Worm (Caenorhabditis elegans) whole organism, late embryonic: Measurements from ENCODE around the gene W02C12.2.
A peak's percentile ranks its signal among the peaks of the same experiment; 100 is the strongest.

Source experiments
- K02D7.2 ChIP-seq: sonication (generic microtip); optimal IDR thresholded peaks from 2 replicates; lab custom pipeline; 2017; ENCODE audit warnings: mild to moderate bottlenecking, missing genetic modification characterization, missing compliant biosample characterization
- K09A11.1 ChIP-seq: sonication (generic microtip); optimal IDR thresholded peaks from 2 replicates; lab custom pipeline; 2017; ENCODE audit warnings: antibody characterized with exemption, mild to moderate bottlenecking, missing genetic modification characterization, missing compliant biosample characterization; ENCODE audit not compliant: insufficient read depth
- T23F11.4 ChIP-seq: fragments of 200-800 bp; sonication (Bioruptor generic); optimal IDR thresholded peaks from 2 replicates; lab custom pipeline; 2018; ENCODE audit warnings: mild to moderate bottlenecking, missing genetic modification characterization, missing compliant biosample characterization
- ahr-1 ChIP-seq: sonication (generic microtip); optimal IDR thresholded peaks from 2 replicates; lab custom pipeline; 2016; ENCODE audit warnings: missing genetic modification characterization, missing compliant biosample characterization
- ceh-14 ChIP-seq: sonication (generic microtip); optimal IDR thresholded peaks from 2 replicates; lab custom pipeline; 2016; ENCODE audit warnings: missing genotype, missing genetic modification characterization, missing compliant biosample characterization
- ceh-18 ChIP-seq: sonication (generic microtip); optimal IDR thresholded peaks from 2 replicates; lab custom pipeline; 2016; ENCODE audit warnings: missing genetic modification characterization, missing compliant biosample characterization
- ceh-2 ChIP-seq: sonication (generic microtip); optimal IDR thresholded peaks from 2 replicates; lab custom pipeline; 2016; ENCODE audit warnings: missing genotype, missing genetic modification characterization, missing compliant biosample characterization
- ceh-22 ChIP-seq: sonication (generic microtip); optimal IDR thresholded peaks from 2 replicates; lab custom pipeline; 2017; ENCODE audit warnings: missing biosample characterization, missing genetic modification characterization
- ceh-31 ChIP-seq: sonication (generic microtip); optimal IDR thresholded peaks from 2 replicates; lab custom pipeline; 2016; ENCODE audit warnings: missing genetic modification characterization, missing compliant biosample characterization
- ceh-34 ChIP-seq: sonication (generic microtip); optimal IDR thresholded peaks from 2 replicates; lab custom pipeline; 2016; ENCODE audit warnings: mild to moderate bottlenecking, missing genetic modification characterization, missing compliant biosample characterization
- ceh-45 ChIP-seq: fragments of 200-800 bp; sonication (Bioruptor generic); IDR thresholded peaks from 2 replicates; pipeline ENCODE4 v1.3.6; 2022; ENCODE audit warnings: missing genetic modification reagents, missing genetic modification characterization, missing compliant biosample characterization
- ceh-48 ChIP-seq: sonication (generic microtip); optimal IDR thresholded peaks from 2 replicates; lab custom pipeline; 2016; ENCODE audit warnings: missing genetic modification characterization, inconsistent platforms, missing compliant biosample characterization
- ceh-6 ChIP-seq: fragments of 200-800 bp; sonication (Bioruptor generic); optimal IDR thresholded peaks from 2 replicates; lab custom pipeline; 2018; ENCODE audit warnings: mild to moderate bottlenecking, missing genetic modification characterization, missing compliant biosample characterization
- dve-1 ChIP-seq: sonication (generic microtip); optimal IDR thresholded peaks from 2 replicates; lab custom pipeline; 2017; ENCODE audit warnings: antibody characterized with exemption, mild to moderate bottlenecking, missing genetic modification characterization, missing compliant biosample characterization
- fax-1 ChIP-seq: sonication (generic microtip); optimal IDR thresholded peaks from 2 replicates; lab custom pipeline; 2016; ENCODE audit warnings: missing genotype, missing genetic modification characterization, missing compliant biosample characterization
- fkh-6 ChIP-seq: sonication (generic microtip); optimal IDR thresholded peaks from 2 replicates; lab custom pipeline; 2016; ENCODE audit warnings: missing genetic modification characterization, missing compliant biosample characterization
- hlh-13 ChIP-seq: fragments of 200-800 bp; sonication (Bioruptor generic); optimal IDR thresholded peaks from 2 replicates; lab custom pipeline; 2018; ENCODE audit warnings: mild to moderate bottlenecking, missing genetic modification characterization, missing compliant biosample characterization
- hlh-15 ChIP-seq: sonication (generic microtip); optimal IDR thresholded peaks from 2 replicates; lab custom pipeline; 2016; ENCODE audit warnings: missing genetic modification characterization, missing compliant biosample characterization
- hlh-30 ChIP-seq: sonication (generic microtip); optimal IDR thresholded peaks from 2 replicates; lab custom pipeline; 2017; ENCODE audit warnings: antibody characterized with exemption, missing genetic modification characterization, missing compliant biosample characterization; ENCODE audit not compliant: insufficient read depth
- hlh-8 ChIP-seq: sonication (generic microtip); optimal IDR thresholded peaks from 2 replicates; lab custom pipeline; 2016; ENCODE audit warnings: missing genotype, missing genetic modification characterization, missing compliant biosample characterization
- lin-11 ChIP-seq: fragments of 200-800 bp; sonication (Bioruptor generic); optimal IDR thresholded peaks from 2 replicates; lab custom pipeline; 2018; ENCODE audit warnings: mild to moderate bottlenecking, missing genetic modification characterization, missing compliant biosample characterization
- mec-3 ChIP-seq: sonication (generic microtip); optimal IDR thresholded peaks from 2 replicates; lab custom pipeline; 2016; ENCODE audit warnings: borderline replicate concordance, missing genetic modification characterization, missing compliant biosample characterization
- nfya-1 ChIP-seq: sonication (generic microtip); optimal IDR thresholded peaks from 2 replicates; lab custom pipeline; 2017; ENCODE audit warnings: missing genetic modification characterization, mild to moderate bottlenecking, missing compliant biosample characterization, antibody characterized with exemption, moderate library complexity
- npax-4 ChIP-seq: sonication (generic microtip); optimal IDR thresholded peaks from 2 replicates; lab custom pipeline; 2016; ENCODE audit warnings: missing genetic modification characterization, missing compliant biosample characterization
- pat-9 ChIP-seq: fragments of 200-800 bp; sonication (Bioruptor generic); optimal IDR thresholded peaks from 2 replicates; lab custom pipeline; 2018; ENCODE audit warnings: mild to moderate bottlenecking, missing genetic modification characterization, moderate library complexity, missing compliant biosample characterization
- pha-2 ChIP-seq: sonication (generic microtip); optimal IDR thresholded peaks from 2 replicates; lab custom pipeline; 2017; ENCODE audit warnings: mild to moderate bottlenecking, missing genetic modification characterization, missing compliant biosample characterization
- pqm-1 ChIP-seq: sonication (generic microtip); optimal IDR thresholded peaks from 2 replicates; lab custom pipeline; 2016; ENCODE audit warnings: missing genetic modification characterization, missing compliant biosample characterization
- ref-2 ChIP-seq: sonication (generic microtip); optimal IDR thresholded peaks from 2 replicates; lab custom pipeline; 2016; ENCODE audit warnings: missing genetic modification characterization, missing compliant biosample characterization
- rnt-1 ChIP-seq: sonication (generic microtip); optimal IDR thresholded peaks from 2 replicates; lab custom pipeline; 2016; ENCODE audit warnings: missing genetic modification characterization, missing compliant biosample characterization
- sdc-2 ChIP-seq: sonication (generic microtip); optimal IDR thresholded peaks from 2 replicates; lab custom pipeline; 2016; ENCODE audit warnings: missing genotype, missing genetic modification characterization, missing compliant biosample characterization
- sox-2 ChIP-seq: fragments of 200-800 bp; sonication (Bioruptor generic); IDR thresholded peaks from 2 replicates; pipeline ENCODE4 v1.3.6; 2022; ENCODE audit warnings: missing genetic modification reagents, missing genetic modification characterization, missing compliant biosample characterization
- sox-4 ChIP-seq: sonication (generic microtip); optimal IDR thresholded peaks from 2 replicates; lab custom pipeline; 2017; ENCODE audit warnings: mild to moderate bottlenecking, missing genetic modification characterization, inconsistent platforms, missing compliant biosample characterization
- tbx-7 ChIP-seq: sonication (generic microtip); optimal IDR thresholded peaks from 2 replicates; lab custom pipeline; 2016; ENCODE audit warnings: missing genotype, missing genetic modification characterization, missing compliant biosample characterization
- ttx-3 ChIP-seq: sonication (generic microtip); optimal IDR thresholded peaks from 2 replicates; lab custom pipeline; 2016; ENCODE audit warnings: missing genetic modification reagents, missing genetic modification characterization, missing compliant biosample characterization
- unc-42 ChIP-seq: sonication (generic microtip); optimal IDR thresholded peaks from 2 replicates; lab custom pipeline; 2016; ENCODE audit warnings: missing genotype, missing genetic modification characterization, missing compliant biosample characterization
- unc-55 ChIP-seq: sonication (generic microtip); optimal IDR thresholded peaks from 2 replicates; lab custom pipeline; 2017; ENCODE audit warnings: missing biosample characterization, missing genetic modification reagents, missing genetic modification characterization
- zip-5 ChIP-seq: sonication (generic microtip); optimal IDR thresholded peaks from 2 replicates; lab custom pipeline; 2016; ENCODE audit warnings: missing genetic modification characterization, missing compliant biosample characterization
- ztf-16 ChIP-seq: sonication (generic microtip); optimal IDR thresholded peaks from 2 replicates; lab custom pipeline; 2017; ENCODE audit warnings: missing genetic modification characterization, missing compliant biosample characterization

Gene W02C12.2

ce11 chrIV:4007697-4008096 is at the start of gene W02C12.2:
TSS of gene W02C12.2 (minus strand) at chrIV:4007973.
- TF ChIP-seq ceh-18 (tag; lab: Kevin White, UChicago) (no peak), unc-42 (tag; lab: Kevin White, UChicago) (peak; percentile 72), ceh-31 (tag; lab: Kevin White, UChicago) (peak; percentile 1), ceh-48 (tag; lab: Kevin White, UChicago) (peak; percentile 24)

- no peak for TF ChIP-seq K09A11.1 (tag; lab: Kevin White, UChicago)
- TF ChIP-seq nfya-1: no peak
- peak; percentile 0 for TF ChIP-seq rnt-1 (tag; lab: Kevin White, UChicago)
- no peak for TF ChIP-seq ttx-3 (tag; lab: Kevin White, UChicago)
- peak; percentile 64 for TF ChIP-seq unc-55 (GFP tag; lab: Kevin White, UChicago)
- no peak for TF ChIP-seq fax-1 (tag; lab: Kevin White, UChicago)
These were observed 47.5 kb upstream of the W02C12.2 start for ce11 chrIV:4055297-4055696.

DNA sequence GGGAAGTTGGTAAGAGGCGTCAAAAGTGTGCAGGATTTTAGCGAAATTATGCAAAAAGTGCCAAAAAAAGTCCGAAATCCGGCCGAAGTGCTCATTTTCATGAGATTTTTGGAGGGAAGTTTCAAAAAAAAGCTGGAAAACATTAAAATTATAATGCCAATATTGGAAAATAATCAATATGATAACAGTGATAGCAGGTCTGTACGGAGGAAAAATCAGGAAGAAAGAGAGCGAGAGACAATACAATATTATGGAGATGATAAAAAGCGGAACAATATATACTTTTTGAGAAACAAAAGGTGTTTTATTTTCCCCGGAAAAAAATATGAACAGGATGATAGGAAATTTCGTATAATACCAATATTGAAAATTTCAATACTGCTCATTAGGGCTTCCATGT is 45.6 kb upstream of the W02C12.2 start:
- TF ChIP-seq hlh-13 (GFP tag; lab: Kevin White, UChicago) (no peak), hlh-8 (tag; lab: Kevin White, UChicago) (no peak), ztf-16 (tag; lab: Kevin White, UChicago) (no peak), pha-2 (tag; lab: Kevin White, UChicago) (no peak), lin-11 (tag; lab: Kevin White, UChicago) (no peak), tbx-7 (tag; lab: Kevin White, UChicago) (no peak), sox-2 (GFP tag; lab: Robert Waterston, UW) (no peak), hlh-30 (tag; lab: Kevin White, UChicago) (no peak), K09A11.1 (tag; lab: Kevin White, UChicago) (no peak), ceh-6 (no peak), fkh-6 (tag; lab: Kevin White, UChicago) (no peak), ref-2 (no peak), ceh-14 (tag; lab: Kevin White, UChicago) (no peak), zip-5 (tag; lab: Kevin White, UChicago) (no peak), ceh-18 (tag; lab: Kevin White, UChicago) (no peak), T23F11.4 (GFP tag; lab: Kevin White, UChicago) (no peak), dve-1 (tag; lab: Kevin White, UChicago) (no peak), fax-1 (tag; lab: Kevin White, UChicago) (no peak), K02D7.2 (tag; lab: Kevin White, UChicago) (no peak)

ce11 chrIV:4052274-4052673 is 44.5 kb upstream of the W02C12.2 start:
- TF ChIP-seq ceh-2 (tag; lab: Kevin White, UChicago) (no peak), mec-3 (tag; lab: Kevin White, UChicago) (no peak), unc-42 (tag; lab: Kevin White, UChicago) (peak; percentile 75), hlh-8 (tag; lab: Kevin White, UChicago) (no peak), tbx-7 (tag; lab: Kevin White, UChicago) (no peak), ceh-34 (tag; lab: Kevin White, UChicago) (no peak), pqm-1 (tag; lab: Kevin White, UChicago) (no peak), npax-4 (no peak)
- TF ChIP-seq, all 69 proteins: peak for 1

- TF ChIP-seq ceh-14 (tag; lab: Kevin White, UChicago) (no peak), ceh-18 (tag; lab: Kevin White, UChicago) (no peak), tbx-7 (tag; lab: Kevin White, UChicago) (no peak), sox-4 (tag; lab: Kevin White, UChicago) (no peak), ceh-6 (no peak), ztf-16 (tag; lab: Kevin White, UChicago) (no peak), unc-55 (GFP tag; lab: Kevin White, UChicago) (no peak), K09A11.1 (tag; lab: Kevin White, UChicago) (no peak), pat-9 (tag; lab: Kevin White, UChicago) (no peak), ceh-22 (tag; lab: Kevin White, UChicago) (no peak), hlh-15 (tag; lab: Kevin White, UChicago) (no peak), ceh-45 (GFP tag; lab: Robert Waterston, UW) (no peak), ahr-1 (tag; lab: Kevin White, UChicago) (no peak), mec-3 (tag; lab: Kevin White, UChicago) (no peak), sdc-2 (tag; lab: Kevin White, UChicago) (no peak), sox-2 (GFP tag; lab: Robert Waterston, UW) (no peak)
These were observed 43.8 kb upstream of the W02C12.2 start, which contains the start of gene wrt-5 for ce11 chrIV:4051539-4051938. TSS of gene wrt-5 (minus strand) at chrIV:4051639.
